Worm (Caenorhabditis elegans) whole organism, L4/young adult: ENCODE results near the gene F14E5.8.

Experiments
- W03F9.2 ChIP-seq: fragments of 150-350 bp; optimal IDR thresholded peaks from 2 replicates; lab custom pipeline; 2014; ENCODE audit warnings: missing biosample characterization, missing genetic modification characterization
- him-1 ChIP-seq: sonication (generic microtip); optimal IDR thresholded peaks from 2 replicates; lab custom pipeline; 2016; ENCODE audit warnings: missing genotype, missing genetic modification reagents, missing genetic modification characterization, missing compliant biosample characterization

DNA sequence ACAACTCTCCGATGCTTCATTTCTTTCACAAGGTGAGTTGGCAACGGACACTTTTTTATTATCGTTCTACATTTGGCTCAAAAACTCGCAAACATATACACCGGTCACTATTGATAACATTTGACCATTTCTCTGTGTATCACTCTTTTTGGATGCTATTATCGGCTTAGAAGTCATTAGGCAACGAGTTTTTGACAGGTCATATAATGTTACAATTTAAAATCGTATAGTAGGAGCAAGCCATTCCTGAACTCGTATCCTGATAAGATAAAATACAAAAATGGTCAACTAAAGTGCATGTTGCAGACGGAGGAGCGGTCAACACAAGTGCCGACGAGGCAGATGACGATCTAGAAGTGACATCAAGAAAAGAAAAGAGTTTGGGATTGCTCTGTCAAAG is 7.0 kb upstream of the F14E5.8 start:
- TF ChIP-seq him-1 (tag; lab: Kevin White, UChicago) (no peak), W03F9.2 (tag; lab: Kevin White, UChicago) (no peak)
